Worm (Caenorhabditis elegans) whole organism, young adult: ENCODE results near the gene F25D1.8.

Experiments
- B0019.2 ChIP-seq: fragments of 200-800 bp; sonication (Bioruptor generic); conservative IDR thresholded peaks from 2 replicates; pipeline ENCODE4 v1.3.6; 2022; ENCODE audit warnings: missing genetic modification reagents, missing genetic modification characterization, missing compliant biosample characterization
- F55B11.4 ChIP-seq: sonication (generic microtip); optimal IDR thresholded peaks from 2 replicates; lab custom pipeline; 2016; ENCODE audit warnings: missing compliant biosample characterization, missing genetic modification characterization, borderline replicate concordance; ENCODE audit not compliant: insufficient read depth
- Y56A3A.18 ChIP-seq: fragments of 200-800 bp; sonication (Bioruptor generic); IDR thresholded peaks from 2 replicates; pipeline ENCODE4 v1.3.6; 2022; ENCODE audit warnings: missing genetic modification reagents, missing genetic modification characterization, missing compliant biosample characterization
- Y67H2A.10 ChIP-seq: fragments of 200-800 bp; sonication (Bioruptor generic); conservative IDR thresholded peaks from 2 replicates; pipeline ENCODE4 v1.3.6; 2022; ENCODE audit warnings: missing genetic modification reagents, missing genetic modification characterization, missing compliant biosample characterization
- aptf-2 ChIP-seq: fragments of 200-800 bp; sonication (Bioruptor generic); conservative IDR thresholded peaks from 2 replicates; pipeline ENCODE4 v1.3.6; 2022; ENCODE audit warnings: missing genetic modification reagents, missing genetic modification characterization, missing compliant biosample characterization
- atf-7 ChIP-seq: sonication (generic microtip); optimal IDR thresholded peaks from 2 replicates; lab custom pipeline; 2017; ENCODE audit warnings: mild to moderate bottlenecking, missing genetic modification characterization, missing compliant biosample characterization
- attf-3 ChIP-seq: fragments of 200-800 bp; sonication (Bioruptor generic); conservative IDR thresholded peaks from 2 replicates; pipeline ENCODE4 v1.3.6; 2022; ENCODE audit warnings: missing genetic modification reagents, missing genetic modification characterization, missing compliant biosample characterization
- ceh-27 ChIP-seq: fragments of 200-800 bp; sonication (Bioruptor generic); optimal IDR thresholded peaks from 2 replicates; lab custom pipeline; 2018; ENCODE audit warnings: mild to moderate bottlenecking, missing genetic modification characterization, moderate library complexity, missing compliant biosample characterization
- ceh-79 ChIP-seq: sonication (generic microtip); optimal IDR thresholded peaks from 2 replicates; lab custom pipeline; 2017; ENCODE audit warnings: mild to moderate bottlenecking, missing genetic modification characterization, missing compliant biosample characterization
- dox-1 ChIP-seq: fragments of 200-800 bp; sonication (Bioruptor generic); IDR thresholded peaks from 2 replicates; pipeline ENCODE4 v1.3.6; 2022; ENCODE audit warnings: missing genetic modification reagents, missing genetic modification characterization, missing compliant biosample characterization
- dpff-1 ChIP-seq: sonication (generic microtip); optimal IDR thresholded peaks from 2 replicates; lab custom pipeline; 2017; ENCODE audit warnings: mild to moderate bottlenecking, missing genetic modification characterization, missing compliant biosample characterization
- egrh-3 ChIP-seq: fragments of 200-800 bp; sonication (Bioruptor generic); IDR thresholded peaks from 2 replicates; pipeline ENCODE4 v1.3.6; 2022; ENCODE audit warnings: missing genetic modification reagents, missing genetic modification characterization, missing compliant biosample characterization
- ekl-4 ChIP-seq: fragments of 200-800 bp; sonication (Bioruptor generic); IDR thresholded peaks from 2 replicates; pipeline ENCODE4 v1.3.6; 2022; ENCODE audit warnings: missing genetic modification reagents, missing genetic modification characterization, missing compliant biosample characterization
- him-1 ChIP-seq: sonication (generic microtip); optimal IDR thresholded peaks from 2 replicates; lab custom pipeline; 2016; ENCODE audit warnings: missing genotype, missing genetic modification reagents, missing genetic modification characterization, missing compliant biosample characterization
- hlh-12 ChIP-seq: sonication (generic microtip); optimal IDR thresholded peaks from 2 replicates; lab custom pipeline; 2016; ENCODE audit warnings: missing genetic modification characterization, missing compliant biosample characterization
- hmg-1.2 ChIP-seq: fragments of 200-800 bp; sonication (Bioruptor generic); IDR thresholded peaks from 2 replicates; pipeline ENCODE4 v1.3.6; 2022; ENCODE audit warnings: missing genetic modification reagents, missing genetic modification characterization, missing compliant biosample characterization
- hmg-20 ChIP-seq: fragments of 200-800 bp; sonication (Bioruptor generic); IDR thresholded peaks from 2 replicates; pipeline ENCODE4 v1.3.6; 2022; ENCODE audit warnings: missing genetic modification reagents, missing genetic modification characterization, missing compliant biosample characterization
- hrde-1 ChIP-seq: sonication (generic microtip); optimal IDR thresholded peaks from 2 replicates; lab custom pipeline; 2016; ENCODE audit warnings: missing genetic modification characterization, mild to moderate bottlenecking, missing compliant biosample characterization, moderate library complexity, missing genotype, missing genetic modification reagents, borderline replicate concordance
- lin-35 ChIP-seq, 3 experiments: fragments of 150-350 bp in 2 of 3; sonication (generic microtip) in 1 of 3; optimal IDR thresholded peaks; 2 replicates each; lab custom pipeline; 2014 to 2018; ENCODE audit warnings: missing biosample characterization in 3 of 3, missing genetic modification characterization in 3 of 3, missing genetic modification reagents in 3 of 3
- madf-8 ChIP-seq: fragments of 200-800 bp; sonication (Bioruptor generic); conservative IDR thresholded peaks from 2 replicates; pipeline ENCODE4 v1.3.6; 2022; ENCODE audit warnings: missing genetic modification reagents, missing genetic modification characterization, missing compliant biosample characterization
- mcd-1 ChIP-seq: fragments of 200-800 bp; sonication (Bioruptor generic); IDR thresholded peaks from 2 replicates; pipeline ENCODE4 v1.3.6; 2022; ENCODE audit warnings: missing genetic modification reagents, missing genetic modification characterization, missing compliant biosample characterization
- nfya-1 ChIP-seq: sonication (generic microtip); optimal IDR thresholded peaks from 2 replicates; lab custom pipeline; 2017; ENCODE audit warnings: antibody characterized with exemption, missing compliant biosample characterization, missing genetic modification characterization, borderline replicate concordance; ENCODE audit not compliant: insufficient read depth
- nfya-2 ChIP-seq: fragments of 200-800 bp; sonication (Bioruptor generic); IDR thresholded peaks from 2 replicates; pipeline ENCODE4 v1.3.6; 2022; ENCODE audit warnings: missing genetic modification reagents, missing genetic modification characterization, missing compliant biosample characterization
- nhr-80 ChIP-seq: sonication (generic microtip); optimal IDR thresholded peaks from 2 replicates; lab custom pipeline; 2016; ENCODE audit warnings: missing genetic modification characterization, missing compliant biosample characterization
- pbrm-1 ChIP-seq: fragments of 200-800 bp; sonication (Bioruptor generic); IDR thresholded peaks from 2 replicates; pipeline ENCODE4 v1.3.6; 2022; ENCODE audit warnings: missing genetic modification reagents, missing genetic modification characterization, missing compliant biosample characterization
- repo-1 ChIP-seq: sonication (generic microtip); optimal IDR thresholded peaks from 2 replicates; lab custom pipeline; 2017; ENCODE audit warnings: mild to moderate bottlenecking, missing genetic modification characterization, missing compliant biosample characterization
- snpc-1.1 ChIP-seq: sonication (generic microtip); optimal IDR thresholded peaks from 2 replicates; lab custom pipeline; 2017; ENCODE audit warnings: missing genetic modification characterization, mild to moderate bottlenecking, missing compliant biosample characterization, antibody characterized with exemption, moderate library complexity, missing genotype, missing genetic modification reagents; ENCODE audit not compliant: insufficient read depth
- snpc-4 ChIP-seq, 5 experiments: fragments of 150-350 bp in 1 of 5; sonication (generic microtip) in 4 of 5; optimal IDR thresholded peaks; 2 replicates each; lab custom pipeline; 2014 to 2018; ENCODE audit warnings: missing genetic modification characterization in 5 of 5, missing biosample characterization in 3 of 5, antibody characterized with exemption in 2 of 5, mild to moderate bottlenecking in 2 of 5, missing compliant biosample characterization in 2 of 5, missing genotype in 2 of 5, moderate library complexity in 2 of 5, missing genetic modification reagents in 1 of 5
- zim-3 ChIP-seq: sonication (generic microtip); optimal IDR thresholded peaks from 2 replicates; lab custom pipeline; 2017; ENCODE audit warnings: mild to moderate bottlenecking, missing genetic modification characterization, moderate library complexity, missing compliant biosample characterization
- ztf-22 ChIP-seq: fragments of 200-800 bp; sonication (Bioruptor generic); optimal IDR thresholded peaks from 2 replicates; lab custom pipeline; 2018; ENCODE audit warnings: mild to moderate bottlenecking, missing genetic modification characterization, moderate library complexity, missing compliant biosample characterization
- ztf-6 ChIP-seq: fragments of 200-800 bp; sonication (Bioruptor generic); IDR thresholded peaks from 2 replicates; pipeline ENCODE4 v1.3.6; 2022; ENCODE audit warnings: missing genetic modification reagents, missing genetic modification characterization, missing compliant biosample characterization

F25D1.8 gene

ce11 chrV:10557676-10558075 is 18.5 kb downstream of the F25D1.8 start, which contains the start of gene best-14 (continued):
- TF ChIP-seq F55B11.4: no peak
- no peak for TF ChIP-seq ceh-79
- TF ChIP-seq dox-1 (GFP tag; lab: Robert Waterston, UW): no peak
- no peak for TF ChIP-seq zim-3 (tag; lab: Kevin White, UChicago)
- TF ChIP-seq dpff-1: no peak

ce11 chrV:10560621-10561020 is 21.4 kb downstream of the F25D1.8 start, which contains the start of gene col-152:
col-152 (plus strand) TSS chrV:10560921.
- TF ChIP-seq B0019.2: no peak
- TF ChIP-seq hlh-12 (tag; lab: Kevin White, UChicago): no peak
- no peak for TF ChIP-seq snpc-4 (GFP tag; optimal IDR thresholded peaks at IDR 0.05; lab: Kevin White, UChicago)
- TF ChIP-seq snpc-4 (tag; optimal IDR thresholded peaks at IDR 0.05; lab: Kevin White, UChicago): no peak

ce11 chrV:10561632-10562031 is 22.4 kb downstream of the F25D1.8 start:
- TF ChIP-seq egrh-3 (GFP tag; lab: Robert Waterston, UW): peak; percentile 52; the same call in 1 of the 2 replicates
- TF ChIP-seq ztf-6 (GFP tag; lab: Robert Waterston, UW): no peak
- peak; percentile 30 for TF ChIP-seq ztf-22 (GFP tag; lab: Kevin White, UChicago)

ce11 chrV:10562817-10563216 is 23.6 kb downstream of the F25D1.8 start:
- TF ChIP-seq attf-3 (GFP tag; lab: Robert Waterston, UW): no peak
- no peak for TF ChIP-seq ekl-4 (GFP tag; lab: Robert Waterston, UW)
- no peak for TF ChIP-seq Y67H2A.10 (GFP tag; lab: Robert Waterston, UW)
- no peak for TF ChIP-seq madf-8 (GFP tag; lab: Robert Waterston, UW)
- no peak for TF ChIP-seq pbrm-1
- peak; percentile 63 for TF ChIP-seq atf-7 (tag; lab: Kevin White, UChicago)
- TF ChIP-seq hrde-1: no peak
- no peak for TF ChIP-seq nfya-2
- TF ChIP-seq nhr-80 (tag; lab: Kevin White, UChicago): peak; percentile 60
- TF ChIP-seq nfya-1 (tag; lab: Kevin White, UChicago): no peak
- TF ChIP-seq Y56A3A.18 (GFP tag; lab: Robert Waterston, UW): no peak
- no peak for TF ChIP-seq repo-1 (tag; lab: Kevin White, UChicago)
- no peak for TF ChIP-seq snpc-1.1 (tag; lab: Kevin White, UChicago)
- TF ChIP-seq aptf-2 (GFP tag; lab: Robert Waterston, UW): no peak
- no peak for TF ChIP-seq hmg-1.2 (GFP tag; lab: Robert Waterston, UW)
- TF ChIP-seq hmg-20 (GFP tag; lab: Robert Waterston, UW): no peak

ce11 chrV:10564140-10564539 is 24.9 kb downstream of the F25D1.8 start:
- no peak for TF ChIP-seq ztf-22 (GFP tag; lab: Kevin White, UChicago)
- no peak for TF ChIP-seq ceh-27 (GFP tag; lab: Kevin White, UChicago)
- no peak for TF ChIP-seq lin-35 (GFP tag; optimal IDR thresholded peaks at IDR 0.05; lab: Kevin White, UChicago)
- TF ChIP-seq him-1 (tag; lab: Kevin White, UChicago): no peak
- TF ChIP-seq mcd-1 (GFP tag; lab: Robert Waterston, UW): no peak
